Worm (Caenorhabditis elegans) whole organism, midembryonic: Measurements from ENCODE around the gene wnk-1.

Experiments
- flt-1 ChIP-seq: fragments of 200-800 bp; sonication (Bioruptor generic); IDR thresholded peaks from 2 replicates; pipeline ENCODE4 v1.3.6; 2022; ENCODE audit warnings: missing genetic modification characterization, missing compliant biosample characterization
- tab-1 ChIP-seq: fragments of 200-800 bp; sonication (Bioruptor generic); IDR thresholded peaks from 2 replicates; pipeline ENCODE4 v1.3.6; 2022; ENCODE audit warnings: missing genetic modification characterization, missing compliant biosample characterization

DNA sequence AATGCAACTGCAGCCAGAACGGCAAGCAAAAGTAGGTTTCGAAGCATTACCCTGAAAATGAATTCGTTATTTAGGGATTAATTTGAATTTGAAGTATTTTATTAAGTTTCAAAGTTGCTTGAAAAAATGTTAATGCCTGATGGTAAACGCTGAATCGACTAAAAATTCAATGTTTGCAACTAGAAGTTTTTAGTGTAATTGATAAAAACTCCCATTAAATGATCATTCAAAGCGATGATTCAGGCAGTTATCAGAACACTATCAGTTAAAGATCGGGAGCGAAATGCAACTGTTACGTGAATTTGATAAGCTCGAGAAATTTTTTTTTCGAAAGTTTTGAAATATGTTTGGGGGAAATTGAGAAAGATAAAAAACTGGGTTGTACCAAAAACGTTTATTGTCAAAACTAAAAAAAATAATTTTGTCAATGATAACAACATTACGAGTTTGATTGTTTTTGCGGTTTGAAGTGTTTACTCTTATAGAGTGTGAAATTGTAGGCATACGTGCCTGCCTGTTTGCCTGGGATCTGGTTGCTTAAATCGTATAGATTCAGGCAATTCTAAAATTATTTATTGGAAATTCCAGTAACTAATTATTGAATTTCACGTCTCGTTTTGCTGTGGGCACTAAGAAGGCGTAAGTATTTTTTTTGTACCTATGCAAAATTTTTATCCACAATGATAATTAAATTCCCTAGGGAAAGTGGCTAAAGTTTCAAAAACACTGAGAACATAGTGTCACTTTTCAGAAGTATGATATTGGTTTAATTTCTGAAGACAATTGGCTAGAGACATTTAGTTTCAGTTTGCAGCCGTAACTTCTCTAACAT is 40.7 kb upstream of the wnk-1 start, which contains the start of gene pcp-3:
- no peak for TF ChIP-seq tab-1 (GFP tag; lab: Robert Waterston, UW)
- TF ChIP-seq flt-1 = no peak
